Fruit fly (Drosophila melanogaster) Kc167 (cell line): ENCODE results near the gene CG8534.

Experiments used
- Myc ChIP-seq: fragments of >200 bp; optimal IDR thresholded peaks from 2 replicates; lab custom pipeline; 2017; ENCODE audit warnings: missing external identifiers
- Sin3A ChIP-seq: fragments of >200 bp; optimal IDR thresholded peaks from 2 replicates; lab custom pipeline; 2018; ENCODE audit warnings: missing external identifiers
- psq ChIP-seq: fragments of >200 bp; optimal IDR thresholded peaks from 2 replicates; lab custom pipeline; 2017; ENCODE audit warnings: missing external identifiers
- ttk ChIP-seq: sonication (Bioruptor generic); optimal IDR thresholded peaks from 2 replicates; lab custom pipeline; 2017; ENCODE audit warnings: missing external identifiers

dm6 chr3R:9762955-9763931, 49.3 kb upstream of the CG8534 start, which contains the start of the genes Snap24 and CG8478:
- no peak for TF ChIP-seq Myc (lab: Kevin White, UChicago)
- TF ChIP-seq ttk = no peak
- TF ChIP-seq Sin3A = no peak
- TF ChIP-seq psq = no peak
